Worm (Caenorhabditis elegans): ENCODE data around the gene nhr-12.

- no peak for TF ChIP-seq nhr-237 (tag; optimal IDR thresholded peaks at IDR 0.05)
- TF ChIP-seq elt-3 (tag; optimal IDR thresholded peaks at IDR 0.05), result no peak
- TF ChIP-seq ZK546.5 (tag; optimal IDR thresholded peaks at IDR 0.05), result no peak
- no peak for TF ChIP-seq ztf-11 (tag; optimal IDR thresholded peaks at IDR 0.05)
- no peak for TF ChIP-seq snpc-4 (tag; optimal IDR thresholded peaks at IDR 0.05)
- no peak for TF ChIP-seq unc-39 (tag; optimal IDR thresholded peaks at IDR 0.05)
- no peak for TF ChIP-seq fos-1 (tag; optimal IDR thresholded peaks at IDR 0.05)
- no peak for TF ChIP-seq elt-1 (tag; optimal IDR thresholded peaks at IDR 0.05)
Measured at ce11 chrV:10046503-10046902, 37.3 kb downstream of the nhr-12 start.

Data from whole organism, L2 larva.